Worm (Caenorhabditis elegans): ENCODE results near the gene K02E2.8.
A peak's percentile ranks its signal among the peaks of the same experiment; 100 is the strongest.

K02E2.8 gene

DNA sequence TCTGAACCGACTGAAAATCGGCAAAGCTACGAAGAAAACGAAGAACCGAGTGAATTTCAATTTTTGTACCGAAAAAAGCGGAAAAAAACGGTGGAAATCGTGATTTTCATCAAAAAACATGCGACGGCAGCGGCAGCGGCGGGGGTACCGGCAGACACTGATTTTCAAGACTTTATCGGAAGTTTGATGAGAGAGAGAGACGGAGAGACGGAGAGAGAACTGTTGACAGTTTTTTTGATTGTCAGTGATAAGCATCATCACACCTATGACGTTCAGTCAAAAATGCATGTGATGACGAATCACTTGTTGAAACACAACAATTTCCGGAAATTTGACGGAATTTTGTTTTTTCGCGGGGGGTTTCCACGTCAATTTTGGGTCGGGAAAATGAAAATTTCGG, 46.7 kb upstream of the K02E2.8 start (continued):
- TF ChIP-seq elt-2 (tag; optimal IDR thresholded peaks at IDR 0.05) (peak; percentile 70), fkh-8 (tag; optimal IDR thresholded peaks at IDR 0.05) (no peak), unc-86 (tag; optimal IDR thresholded peaks at IDR 0.05) (no peak)

- TF ChIP-seq elt-3 (tag; optimal IDR thresholded peaks at IDR 0.05) (peak in 2 of 6 experiments; percentile 24 to 49), efl-1 (optimal IDR thresholded peaks at IDR 0.05) (no peak), efl-1 (GFP tag; optimal IDR thresholded peaks at IDR 0.05 in 1 of 2) (peak in 1 of 2 experiments; percentile 88), ets-5 (GFP tag; IDR thresholded peaks at IDR 0.05) (no peak), blmp-1 (tag; optimal IDR thresholded peaks at IDR 0.05) (peak; percentile 54), lin-35 (GFP tag; optimal IDR thresholded peaks at IDR 0.05) (peak in 1 of 2 experiments; percentile 33), efl-3 (GFP tag; optimal IDR thresholded peaks at IDR 0.05) (no peak), elt-2 (tag; optimal IDR thresholded peaks at IDR 0.05) (peak; percentile 41)
These were observed 45.5 kb upstream of the K02E2.8 start for ce11 chrV:20412225-20412624.

DNA sequence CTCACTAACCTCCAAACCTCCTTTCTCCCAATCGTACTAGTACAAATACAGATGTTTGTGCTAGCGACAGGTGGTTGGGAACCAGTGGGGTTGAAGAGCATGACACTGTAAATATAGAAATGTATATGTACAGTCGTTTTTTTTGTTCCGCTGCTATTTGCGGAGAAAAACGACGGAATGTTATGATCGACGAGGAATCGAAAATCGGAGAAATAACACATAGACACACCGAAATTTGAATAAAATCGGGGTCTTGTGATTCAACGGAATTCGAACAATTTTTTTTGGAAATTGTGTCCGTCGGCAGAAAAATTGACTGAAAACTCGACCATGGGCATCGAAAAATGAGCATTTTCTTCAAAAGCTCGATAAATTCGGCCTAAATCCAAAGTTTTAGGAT, 44.9 kb upstream of the K02E2.8 start, which contains the start of gene F53H2.3:
TSS of gene F53H2.3 (minus strand) at position 101 of the 400 bp plus-strand sequence.
- TF ChIP-seq unc-30 (tag; optimal IDR thresholded peaks at IDR 0.05) (no peak), ces-1 (GFP tag; optimal IDR thresholded peaks at IDR 0.05) (no peak), alr-1 (tag; optimal IDR thresholded peaks at IDR 0.05; ENCODE audit: borderline replicate concordance) (no peak), grh-1 (GFP tag; IDR thresholded peaks at IDR 0.05) (no peak), lir-3 (tag; optimal IDR thresholded peaks at IDR 0.05; ENCODE audit: poor library complexity) (no peak), aha-1 (tag; optimal IDR thresholded peaks at IDR 0.05) (no peak), pqm-1 (tag; optimal IDR thresholded peaks at IDR 0.05) (no peak), lin-15B (tag; optimal IDR thresholded peaks at IDR 0.05) (no peak), unc-130 (tag; optimal IDR thresholded peaks at IDR 0.05) (no peak), nhr-19 (GFP tag; conservative IDR thresholded peaks at IDR 0.05) (no peak), fos-1 (tag; optimal IDR thresholded peaks at IDR 0.05) (no peak), nhr-76 (tag; optimal IDR thresholded peaks at IDR 0.05) (no peak), lin-13 (GFP tag; optimal IDR thresholded peaks at IDR 0.05) (no peak), fkh-10 (GFP tag; optimal IDR thresholded peaks at IDR 0.05) (no peak), pag-3 (tag; optimal IDR thresholded peaks at IDR 0.05; ENCODE audit: borderline replicate concordance, insufficient read depth) (no peak), hlh-17 (GFP tag; optimal IDR thresholded peaks at IDR 0.05; ENCODE audit: borderline replicate concordance) (no peak)

DNA sequence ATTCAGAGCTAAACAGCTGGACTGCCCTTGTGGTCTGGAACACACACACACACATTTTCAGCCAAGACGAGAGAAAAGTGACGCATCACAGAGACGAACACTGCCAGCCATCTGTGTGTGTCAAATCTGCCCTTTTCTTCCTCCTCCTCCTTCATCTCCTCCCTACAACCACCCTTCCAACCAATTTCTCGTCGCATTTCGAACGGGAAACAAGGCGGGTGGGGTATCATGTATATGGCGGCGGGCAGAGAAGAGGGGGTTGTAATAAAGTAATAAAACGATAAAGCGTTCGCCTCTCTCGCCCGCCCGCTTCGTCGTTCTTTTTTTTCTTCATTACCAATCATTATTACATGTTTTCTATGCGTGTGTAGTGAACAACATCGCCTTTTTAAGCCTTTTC, 43.5 kb upstream of the K02E2.8 start:
- TF ChIP-seq efl-1 (optimal IDR thresholded peaks at IDR 0.05), result no peak
- peak in 1 of 2 experiments; percentile 86 for TF ChIP-seq efl-1 (GFP tag; optimal IDR thresholded peaks at IDR 0.05 in 1 of 2)
- TF ChIP-seq Y116A8C.19 (tag; optimal IDR thresholded peaks at IDR 0.05; ENCODE audit: borderline replicate concordance), result no peak
- no peak for TF ChIP-seq ces-1 (GFP tag; optimal IDR thresholded peaks at IDR 0.05)
- no peak for TF ChIP-seq pax-3 (tag; optimal IDR thresholded peaks at IDR 0.05)
- TF ChIP-seq unc-62 (GFP tag; optimal IDR thresholded peaks at IDR 0.05), result no peak
- TF ChIP-seq mab-9 (GFP tag; IDR thresholded peaks at IDR 0.05), result no peak
- no peak for TF ChIP-seq unc-30 (tag; optimal IDR thresholded peaks at IDR 0.05)

DNA sequence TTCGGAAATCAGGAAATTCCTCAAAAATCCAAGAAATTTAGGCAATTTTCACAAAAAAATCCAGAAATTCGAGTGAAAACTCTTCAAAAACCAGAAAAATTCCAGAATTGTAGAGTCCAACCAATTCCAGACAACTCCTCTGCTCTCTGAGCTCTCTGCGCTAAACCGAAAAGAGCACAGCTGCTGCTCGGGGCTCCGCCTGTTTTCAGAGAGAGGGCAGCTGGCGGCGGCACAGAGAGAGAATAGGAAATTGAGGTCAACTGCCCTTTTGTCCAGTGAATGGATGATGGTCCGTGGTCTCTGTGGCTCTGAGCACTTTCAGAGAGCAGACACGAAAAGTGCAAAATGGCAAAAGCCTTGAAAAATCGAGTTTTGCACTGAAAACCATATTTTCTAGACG, 42.3 kb upstream of the K02E2.8 start:
- no peak for TF ChIP-seq sox-4 (tag; optimal IDR thresholded peaks at IDR 0.05)
- TF ChIP-seq pag-3 (tag; optimal IDR thresholded peaks at IDR 0.05; ENCODE audit: borderline replicate concordance, insufficient read depth), result no peak
- TF ChIP-seq lin-14 (GFP tag; optimal IDR thresholded peaks at IDR 0.05), result no peak
- no peak for TF ChIP-seq ceh-63 (GFP tag; optimal IDR thresholded peaks at IDR 0.05)
- no peak for TF ChIP-seq ces-1 (GFP tag; optimal IDR thresholded peaks at IDR 0.05)
- no peak for TF ChIP-seq rnt-1 (tag; optimal IDR thresholded peaks at IDR 0.05)
- no peak for TF ChIP-seq ceh-8 (GFP tag; optimal IDR thresholded peaks at IDR 0.05)
- no peak for TF ChIP-seq zip-4 (GFP tag; optimal IDR thresholded peaks at IDR 0.05)
- TF ChIP-seq jun-1 (tag; optimal IDR thresholded peaks at IDR 0.05), result no peak
- TF ChIP-seq pax-3 (tag; optimal IDR thresholded peaks at IDR 0.05), result no peak
- no peak for TF ChIP-seq hlh-4 (tag; optimal IDR thresholded peaks at IDR 0.05)
- TF ChIP-seq nhr-28 (tag; optimal IDR thresholded peaks at IDR 0.05), result no peak
